Worm (Caenorhabditis elegans) whole organism, L1 larva: ENCODE results near the gene pes-10.

Source experiments
- C04F5.9 ChIP-seq: sonication (generic microtip); optimal IDR thresholded peaks from 2 replicates; lab custom pipeline; 2016; ENCODE audit warnings: missing genetic modification characterization, missing compliant biosample characterization
- C34B4.2 ChIP-seq: sonication (generic microtip); optimal IDR thresholded peaks from 2 replicates; lab custom pipeline; 2017; ENCODE audit warnings: mild to moderate bottlenecking, missing genetic modification characterization, missing compliant biosample characterization
- F16B12.6 ChIP-seq: fragments of 150-350 bp; optimal IDR thresholded peaks from 2 replicates; lab custom pipeline; 2014; ENCODE audit warnings: missing biosample characterization, missing genetic modification characterization
- Y116A8C.19 ChIP-seq: sonication (generic microtip); optimal IDR thresholded peaks from 2 replicates; lab custom pipeline; 2016; ENCODE audit warnings: missing compliant biosample characterization, missing genetic modification characterization, borderline replicate concordance
- aha-1 ChIP-seq: fragments of 150-350 bp; optimal IDR thresholded peaks from 2 replicates; lab custom pipeline; 2014; ENCODE audit warnings: missing biosample characterization, missing genetic modification characterization
- ama-1 ChIP-seq: fragments of 150-350 bp; optimal IDR thresholded peaks from 2 replicates; lab custom pipeline; 2014
- blmp-1 ChIP-seq: fragments of 150-350 bp; optimal IDR thresholded peaks from 2 replicates; lab custom pipeline; 2014; ENCODE audit warnings: missing biosample characterization, missing genetic modification characterization
- ceh-63 ChIP-seq: fragments of 200-800 bp; sonication (Bioruptor generic); optimal IDR thresholded peaks from 2 replicates; lab custom pipeline; 2018; ENCODE audit warnings: mild to moderate bottlenecking, missing genetic modification characterization, missing compliant biosample characterization
- ceh-8 ChIP-seq: fragments of 200-800 bp; sonication (Bioruptor generic); optimal IDR thresholded peaks from 2 replicates; lab custom pipeline; 2018; ENCODE audit warnings: mild to moderate bottlenecking, missing genetic modification characterization, moderate library complexity, missing compliant biosample characterization
- ceh-82 ChIP-seq, 3 experiments: fragments of 150-350 bp in 1 of 3; sonication (generic microtip) in 2 of 3; optimal IDR thresholded peaks; 2 replicates each; lab custom pipeline; 2014 to 2017; ENCODE audit warnings: missing biosample characterization in 3 of 3, missing genetic modification characterization in 3 of 3
- efl-3 ChIP-seq: fragments of 200-800 bp; sonication (Bioruptor generic); optimal IDR thresholded peaks from 2 replicates; lab custom pipeline; 2018; ENCODE audit warnings: mild to moderate bottlenecking, missing genetic modification characterization, missing compliant biosample characterization
- egl-27 ChIP-seq, 2 experiments: fragments of 150-350 bp in 1 of 2; sonication (generic microtip); optimal IDR thresholded peaks; 3 replicates each; lab custom pipeline; 2017 to 2018; ENCODE audit warnings: missing biosample characterization in 2 of 2, missing genetic modification characterization in 2 of 2, missing genetic modification reagents in 2 of 2
- elt-2 ChIP-seq: sonication (generic microtip); optimal IDR thresholded peaks from 2 replicates; lab custom pipeline; 2016; ENCODE audit warnings: missing genetic modification characterization, mild to moderate bottlenecking, inconsistent platforms, missing compliant biosample characterization, missing genetic modification reagents
- elt-3 ChIP-seq, 6 experiments: fragments of 150-350 bp in 1 of 6; sonication (generic microtip); optimal IDR thresholded peaks; 2 replicates each; lab custom pipeline; 2017 to 2018; ENCODE audit warnings: missing biosample characterization in 6 of 6, missing genetic modification characterization in 6 of 6, inconsistent platforms in 1 of 6
- ets-5 ChIP-seq: fragments of 200-800 bp; sonication (Bioruptor generic); IDR thresholded peaks from 2 replicates; pipeline ENCODE4 v1.3.6; 2022; ENCODE audit warnings: missing genetic modification characterization, missing compliant biosample characterization
- fkh-10 ChIP-seq: sonication (generic microtip); optimal IDR thresholded peaks from 2 replicates; lab custom pipeline; 2017; ENCODE audit warnings: missing biosample characterization, missing genetic modification reagents, missing genetic modification characterization
- grh-1 ChIP-seq: fragments of 200-800 bp; sonication (Bioruptor generic); IDR thresholded peaks from 2 replicates; pipeline ENCODE4 v1.3.6; 2022; ENCODE audit warnings: missing genetic modification reagents, missing genetic modification characterization, missing compliant biosample characterization
- isw-1 ChIP-seq: fragments of 200-800 bp; sonication (Bioruptor generic); IDR thresholded peaks from 2 replicates; pipeline ENCODE4 v1.3.6; 2022; ENCODE audit warnings: missing genetic modification characterization, missing compliant biosample characterization
- lin-13 ChIP-seq: fragments of 150-350 bp; optimal IDR thresholded peaks from 2 replicates; lab custom pipeline; 2014; ENCODE audit warnings: missing biosample characterization, missing genetic modification reagents, missing genetic modification characterization
- lin-35 ChIP-seq, 2 experiments: fragments of 150-350 bp; optimal IDR thresholded peaks; 2 replicates each; lab custom pipeline; 2014; ENCODE audit warnings: missing biosample characterization in 2 of 2, missing genetic modification characterization in 2 of 2, missing genetic modification reagents in 2 of 2
- mab-9 ChIP-seq: fragments of 200-800 bp; sonication (Bioruptor generic); IDR thresholded peaks from 2 replicates; pipeline ENCODE4 v1.3.6; 2022; ENCODE audit warnings: missing genetic modification reagents, missing genetic modification characterization, missing compliant biosample characterization
- mdl-1 ChIP-seq, 2 experiments: fragments of 150-350 bp; optimal IDR thresholded peaks; 2 replicates each; lab custom pipeline; 2014 to 2017; ENCODE audit warnings: missing biosample characterization in 2 of 2, missing genetic modification characterization in 2 of 2, inconsistent platforms in 1 of 2
- mef-2 ChIP-seq: fragments of 150-350 bp; optimal IDR thresholded peaks from 2 replicates; lab custom pipeline; 2014; ENCODE audit warnings: missing biosample characterization, missing genetic modification characterization
- mep-1 ChIP-seq: fragments of 150-350 bp; optimal IDR thresholded peaks from 2 replicates; lab custom pipeline; 2014; ENCODE audit warnings: missing biosample characterization, missing genetic modification characterization
- nhr-11 ChIP-seq: fragments of 150-350 bp; optimal IDR thresholded peaks from 2 replicates; lab custom pipeline; 2014; ENCODE audit warnings: missing biosample characterization, missing genetic modification characterization
- nhr-12 ChIP-seq: sonication (generic microtip); optimal IDR thresholded peaks from 2 replicates; lab custom pipeline; 2017; ENCODE audit warnings: missing biosample characterization, missing genetic modification characterization
- nhr-71 ChIP-seq: sonication (generic microtip); optimal IDR thresholded peaks from 2 replicates; lab custom pipeline; 2016; ENCODE audit warnings: mild to moderate bottlenecking, missing genetic modification characterization, moderate library complexity, missing compliant biosample characterization
- nhr-77 ChIP-seq: fragments of 150-350 bp; optimal IDR thresholded peaks from 2 replicates; lab custom pipeline; 2014; ENCODE audit warnings: missing biosample characterization, missing genetic modification characterization
- pag-3 ChIP-seq: sonication (generic microtip); optimal IDR thresholded peaks from 2 replicates; lab custom pipeline; 2017; ENCODE audit warnings: missing genetic modification characterization, mild to moderate bottlenecking, missing compliant biosample characterization, antibody characterized with exemption, borderline replicate concordance; ENCODE audit not compliant: insufficient read depth
- pqm-1 ChIP-seq: sonication (generic microtip); optimal IDR thresholded peaks from 3 replicates; lab custom pipeline; 2017; ENCODE audit warnings: missing biosample characterization, missing genetic modification characterization
- skn-1 ChIP-seq: fragments of 150-350 bp; optimal IDR thresholded peaks from 2 replicates; lab custom pipeline; 2014; ENCODE audit warnings: missing biosample characterization, missing genetic modification characterization
- sox-4 ChIP-seq: sonication (generic microtip); optimal IDR thresholded peaks from 2 replicates; lab custom pipeline; 2016; ENCODE audit warnings: missing genetic modification characterization, missing compliant biosample characterization
- sptf-1 ChIP-seq: fragments of 150-350 bp; optimal IDR thresholded peaks from 2 replicates; lab custom pipeline; 2014; ENCODE audit warnings: missing biosample characterization, missing genetic modification characterization
- unc-130 ChIP-seq: fragments of 150-350 bp; optimal IDR thresholded peaks from 2 replicates; lab custom pipeline; 2017; ENCODE audit warnings: missing biosample characterization, missing genetic modification characterization, inconsistent platforms
- unc-30 ChIP-seq: sonication (generic microtip); optimal IDR thresholded peaks from 2 replicates; lab custom pipeline; 2017; ENCODE audit warnings: missing biosample characterization, missing genetic modification characterization
- unc-62 ChIP-seq: fragments of 150-350 bp; optimal IDR thresholded peaks from 2 replicates; lab custom pipeline; 2014; ENCODE audit warnings: missing biosample characterization, missing genetic modification reagents, missing genetic modification characterization
- unc-86 ChIP-seq: sonication (generic microtip); optimal IDR thresholded peaks from 2 replicates; lab custom pipeline; 2016; ENCODE audit warnings: missing genetic modification characterization, missing compliant biosample characterization
- zip-4 ChIP-seq: fragments of 200-800 bp; sonication (Bioruptor generic); optimal IDR thresholded peaks from 2 replicates; lab custom pipeline; 2018; ENCODE audit warnings: mild to moderate bottlenecking, missing genetic modification characterization, moderate library complexity, missing compliant biosample characterization
- ztf-4 ChIP-seq: fragments of 150-350 bp; optimal IDR thresholded peaks from 2 replicates; lab custom pipeline; 2014; ENCODE audit warnings: missing biosample characterization, missing genetic modification characterization

Gene pes-10

ce11 chrII:12799927-12800522, 47.6 kb downstream of the pes-10 start (continued):
- TF ChIP-seq C34B4.2 (tag; lab: Kevin White, UChicago) (no peak), ceh-82 (tag; optimal IDR thresholded peaks at IDR 0.05; lab: Kevin White, UChicago) (no peak), mdl-1 (tag; optimal IDR thresholded peaks at IDR 0.05; lab: Kevin White, UChicago) (peak in 1 of 2 experiments; percentile 83), ama-1 (lab: Kevin White, UChicago) (no peak), Y116A8C.19 (tag; lab: Kevin White, UChicago) (no peak), fkh-10 (GFP tag; lab: Kevin White, UChicago) (no peak), ceh-63 (GFP tag; lab: Kevin White, UChicago) (no peak), unc-62 (GFP tag; lab: Kevin White, UChicago) (no peak), sptf-1 (tag; lab: Kevin White, UChicago) (no peak), unc-130 (tag; lab: Kevin White, UChicago) (peak; percentile 53), aha-1 (tag; lab: Kevin White, UChicago) (no peak), ets-5 (no peak), ceh-8 (GFP tag; lab: Kevin White, UChicago) (no peak), nhr-11 (tag; lab: Kevin White, UChicago) (peak; percentile 75), pqm-1 (no peak), elt-3 (tag; optimal IDR thresholded peaks at IDR 0.05; lab: Kevin White, UChicago) (peak in 2 of 6 experiments; percentile 21 to 32), grh-1 (GFP tag; lab: Robert Waterston, UW) (peak; percentile 34; the same call in 1 of the 2 replicates), lin-35 (GFP tag; optimal IDR thresholded peaks at IDR 0.05; lab: Kevin White, UChicago) (peak; percentile 14 to 36), sox-4 (tag; lab: Kevin White, UChicago) (no peak), unc-86 (tag; lab: Kevin White, UChicago) (no peak), mep-1 (tag; lab: Kevin White, UChicago) (no peak), C04F5.9 (no peak), nhr-77 (tag; lab: Kevin White, UChicago) (no peak), unc-30 (no peak), F16B12.6 (no peak), lin-13 (GFP tag; lab: Kevin White, UChicago) (no peak), mab-9 (GFP tag; lab: Robert Waterston, UW) (no peak), blmp-1 (peak; percentile 65), pag-3 (tag; lab: Kevin White, UChicago) (no peak), egl-27 (tag; optimal IDR thresholded peaks at IDR 0.05; lab: Kevin White, UChicago) (no peak), elt-2 (no peak), ztf-4 (tag; lab: Kevin White, UChicago) (peak; percentile 4), zip-4 (GFP tag; lab: Kevin White, UChicago) (no peak), efl-3 (GFP tag; lab: Kevin White, UChicago) (no peak), mef-2 (no peak)
- TF ChIP-seq, all 84 proteins: peak for 22

- TF ChIP-seq Y116A8C.19 (tag; lab: Kevin White, UChicago) (no peak), nhr-12 (tag; lab: Kevin White, UChicago) (no peak), nhr-71 (tag; lab: Kevin White, UChicago) (no peak), unc-30 (no peak), C34B4.2 (tag; lab: Kevin White, UChicago) (no peak), elt-2 (no peak), lin-13 (GFP tag; lab: Kevin White, UChicago) (no peak), zip-4 (GFP tag; lab: Kevin White, UChicago) (no peak), skn-1 (tag; lab: Kevin White, UChicago) (no peak), pag-3 (tag; lab: Kevin White, UChicago) (no peak), isw-1 (GFP tag; lab: Robert Waterston, UW) (no peak)
Measured at ce11 chrII:12799364-12799763, 48.3 kb downstream of the pes-10 start.
